Worm (Caenorhabditis elegans): ENCODE data around the gene irld-1.
"Not testable (repeated sequence)": the region's sequence is repeated elsewhere in the genome, so short reads cannot be mapped to it uniquely, and the experiment has no call there.

Gene irld-1

DNA sequence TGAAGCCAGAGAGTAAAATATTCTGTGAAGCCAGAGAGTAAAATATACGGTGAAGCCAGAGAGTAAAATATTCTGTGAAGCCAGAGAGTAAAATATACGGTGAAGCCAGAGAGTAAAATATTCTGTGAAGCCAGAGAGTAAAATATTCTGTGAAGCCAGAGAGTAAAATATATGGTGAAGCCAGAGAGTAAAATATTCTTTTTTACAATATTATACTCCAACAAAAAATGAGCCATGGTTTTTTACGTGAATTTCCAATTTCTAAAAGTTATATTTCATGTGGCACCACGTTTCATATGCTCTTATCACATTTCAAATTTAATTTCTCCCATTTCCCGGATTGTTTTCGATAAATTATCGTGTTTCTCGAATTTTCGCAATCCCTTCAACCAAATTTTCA, at the start of gene irld-1:
Gene irld-1, plus strand, starts transcription at position 301 of the 400 bp plus-strand sequence.
- TF ChIP-seq egrh-3 (GFP tag; IDR thresholded peaks at IDR 0.05): peak; percentile 85

ce11 chrV:4290093-4290492, 46.5 kb upstream of the irld-1 start, which contains the start of gene srh-193:
TSS of gene srh-193 (minus strand) at chrV:4290193.
- not testable (repeated sequence) for TF ChIP-seq ztf-26, nhr-90, atf-7 (tag; optimal IDR thresholded peaks at IDR 0.05)

DNA sequence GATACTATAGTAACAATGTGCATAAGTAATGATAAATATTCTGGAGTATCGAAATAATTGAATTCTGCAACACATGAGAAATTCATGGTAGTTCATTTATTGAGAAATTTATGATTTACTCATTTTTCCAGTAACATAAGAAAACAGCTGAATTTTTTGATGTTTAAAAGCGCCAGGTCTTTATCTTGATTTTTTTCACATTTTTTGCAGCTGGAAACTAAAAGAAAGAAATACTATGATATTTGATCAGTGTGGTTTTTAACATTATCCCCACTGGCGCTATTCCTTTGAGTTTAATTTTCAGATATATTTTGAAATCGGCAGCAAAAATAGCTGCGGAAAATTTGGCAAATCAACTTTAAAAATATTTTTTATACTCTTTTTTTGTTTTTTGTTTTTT, 43.1 kb upstream of the irld-1 start, which contains the start of gene srh-194:
Gene srh-194, minus strand, starts transcription at position 101 of the 400 bp plus-strand sequence.
- not testable (repeated sequence) for TF ChIP-seq cebp-2 (GFP tag; IDR thresholded peaks at IDR 0.05); efl-1 (GFP tag; optimal IDR thresholded peaks at IDR 0.05); ceh-79 (tag; optimal IDR thresholded peaks at IDR 0.05)

ce11 chrV:4295920-4296319, 40.6 kb upstream of the irld-1 start, which contains the start of gene F47D2.11:
TSS of gene F47D2.11 (minus strand) at chrV:4296020.
- TF ChIP-seq Y67H2A.10 (GFP tag; conservative IDR thresholded peaks at IDR 0.05) (no peak), somi-1 (GFP tag; optimal IDR thresholded peaks at IDR 0.05) (no peak), xnd-1 (tag; optimal IDR thresholded peaks at IDR 0.05) (no peak), lir-1 (GFP tag; conservative IDR thresholded peaks at IDR 0.05) (no peak), ceh-27 (GFP tag; optimal IDR thresholded peaks at IDR 0.05) (no peak), C17E4.6 (GFP tag; IDR thresholded peaks at IDR 0.05) (no peak), B0035.1 (tag; optimal IDR thresholded peaks at IDR 0.05) (no peak), mxl-1 (tag; optimal IDR thresholded peaks at IDR 0.05) (no peak), pbrm-1 (GFP tag; IDR thresholded peaks at IDR 0.05) (no peak), B0336.3 (GFP tag; IDR thresholded peaks at IDR 0.05) (no peak), lin-54 (GFP tag; optimal IDR thresholded peaks at IDR 0.05) (no peak)

DNA sequence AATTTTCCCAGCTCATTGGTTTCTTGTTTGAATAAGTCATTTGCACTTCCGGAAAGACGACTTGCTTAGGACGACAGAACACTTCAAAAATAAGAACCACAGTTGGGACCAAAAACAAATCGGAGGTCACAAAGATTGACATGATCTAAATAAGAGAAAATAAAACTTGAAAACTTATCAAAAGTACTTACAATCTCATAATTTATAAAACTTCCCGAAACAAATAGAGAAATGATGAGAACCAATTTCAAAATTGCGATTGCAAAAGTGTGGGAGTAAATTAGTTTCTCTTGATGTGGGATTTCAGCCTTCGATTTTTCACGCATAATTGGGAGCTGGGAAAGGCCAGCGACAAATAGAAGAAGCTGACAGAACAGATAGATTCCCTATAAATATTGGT, 38.0 kb upstream of the irld-1 start, which contains the start of gene ZC132.11:
Gene ZC132.11, minus strand, starts transcription at position 101 of the 400 bp plus-strand sequence.
- TF ChIP-seq hlh-26 (GFP tag; conservative IDR thresholded peaks at IDR 0.05) (no peak), ekl-4 (GFP tag; IDR thresholded peaks at IDR 0.05) (no peak), dpl-1 (GFP tag; optimal IDR thresholded peaks at IDR 0.05) (no peak), B0035.1 (tag; optimal IDR thresholded peaks at IDR 0.05) (no peak), Y56A3A.18 (GFP tag; IDR thresholded peaks at IDR 0.05) (no peak), attf-6 (GFP tag; IDR thresholded peaks at IDR 0.05) (no peak), F39B2.1 (GFP tag; IDR thresholded peaks at IDR 0.05) (no peak), lsy-27 (tag; optimal IDR thresholded peaks at IDR 0.05; ENCODE audit: borderline replicate concordance, insufficient read depth) (no peak), ztf-28 (GFP tag; IDR thresholded peaks at IDR 0.05) (no peak), ZK185.1 (tag; optimal IDR thresholded peaks at IDR 0.05; ENCODE audit: poor library complexity, severe bottlenecking) (no peak), F57C9.4 (tag; optimal IDR thresholded peaks at IDR 0.05) (no peak), fkh-3 (tag; optimal IDR thresholded peaks at IDR 0.05) (no peak), F22D6.2 (tag; optimal IDR thresholded peaks at IDR 0.05) (no peak), sea-2 (GFP tag; IDR thresholded peaks at IDR 0.05) (no peak), ztf-6 (GFP tag; IDR thresholded peaks at IDR 0.05) (no peak), hmg-1.2 (GFP tag; IDR thresholded peaks at IDR 0.05) (no peak)

All from whole organism, young adult.